Fruit fly (Drosophila melanogaster): ENCODE measurements around the gene RagA-B.

Gene RagA-B

DNA sequence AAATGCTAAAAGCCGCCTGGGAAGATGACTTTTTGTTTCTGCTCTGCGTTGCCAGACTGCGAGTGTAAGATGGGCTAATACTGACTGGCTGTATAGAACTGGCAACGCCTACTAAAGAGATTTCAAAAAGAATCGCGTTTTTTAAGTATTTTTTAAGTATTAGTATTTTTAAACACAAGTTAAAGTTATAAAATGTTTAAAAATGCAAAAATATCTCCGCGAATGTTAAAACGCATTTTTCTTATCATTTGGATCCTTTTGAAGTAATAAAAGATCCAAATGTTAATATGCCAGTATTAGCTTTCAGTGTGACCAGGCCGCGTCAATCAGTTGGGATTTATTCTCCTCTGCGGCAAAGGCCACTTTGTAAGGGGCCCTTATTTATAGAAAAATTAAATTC is 22.0 kb upstream of the RagA-B start, which contains the start of the genes Prosbeta3 and Iru:
TSS of gene Prosbeta3 (minus strand) at position 98 of the 400 bp plus-strand sequence.
TSS of gene Iru (plus strand) at position 328 of the 400 bp plus-strand sequence.
- TF ChIP-seq Taf1 (GFP tag; IDR thresholded peaks at IDR 0.05) = no peak
- peak; percentile 72 for TF ChIP-seq YL-1 (GFP tag; optimal IDR thresholded peaks at IDR 0.05)
- peak; percentile 90 for TF ChIP-seq Sin3A (optimal IDR thresholded peaks at IDR 0.05)
- peak; percentile 61 for TF ChIP-seq CG33213 (GFP tag; optimal IDR thresholded peaks at IDR 0.05)
- peak; percentile 31; the same call in 1 of the 2 replicates for TF ChIP-seq amos (GFP tag; IDR thresholded peaks at IDR 0.05; ENCODE audit: partially characterized antibody)
- TF ChIP-seq mirr (GFP tag; optimal IDR thresholded peaks at IDR 0.05) = no peak
- peak; percentile 8 for TF ChIP-seq grau (tag; optimal IDR thresholded peaks at IDR 0.05)
- TF ChIP-seq stc (GFP tag; IDR thresholded peaks at IDR 0.05) = no peak
- no peak for TF ChIP-seq CG1602 (GFP tag; optimal IDR thresholded peaks at IDR 0.05)
- TF ChIP-seq CG5180 (GFP tag; optimal IDR thresholded peaks at IDR 0.05) = no peak
- peak; percentile 79 for TF ChIP-seq hkb (optimal IDR thresholded peaks at IDR 0.05)
- TF ChIP-seq hkb (GFP tag; IDR thresholded peaks at IDR 0.05) = no peak
- peak; percentile 12 for TF ChIP-seq CG12391 (tag; optimal IDR thresholded peaks at IDR 0.05)
- TF ChIP-seq CG9797 (GFP tag; optimal IDR thresholded peaks at IDR 0.05) = peak; percentile 91
- TF ChIP-seq CG5245 (GFP tag; optimal IDR thresholded peaks at IDR 0.05) = no peak
- no peak for TF ChIP-seq CG18619 (GFP tag; optimal IDR thresholded peaks at IDR 0.05)
- TF ChIP-seq CG14710 (tag; optimal IDR thresholded peaks at IDR 0.05) = peak; percentile 68
- TF ChIP-seq jing (GFP tag; optimal IDR thresholded peaks at IDR 0.05) = no peak
- TF ChIP-seq CG15601 (tag; optimal IDR thresholded peaks at IDR 0.05) = peak; percentile 17
- peak; percentile 42 for TF ChIP-seq CG17829 (tag; optimal IDR thresholded peaks at IDR 0.05)
- TF ChIP-seq CG12299 (tag; optimal IDR thresholded peaks at IDR 0.05) = peak; percentile 9
- no peak for TF ChIP-seq CG10462 (GFP tag; optimal IDR thresholded peaks at IDR 0.05)
- peak in 1 of 2 experiments; percentile 85 for TF ChIP-seq tll (GFP tag; optimal IDR thresholded peaks at IDR 0.05)
- TF ChIP-seq Elba2 (GFP tag; optimal IDR thresholded peaks at IDR 0.05) = peak; percentile 61
- peak; percentile 45 for TF ChIP-seq Ets97D (GFP tag; optimal IDR thresholded peaks at IDR 0.05)
- TF ChIP-seq ranshi (GFP tag; IDR thresholded peaks at IDR 0.05) = no peak
- no peak for TF ChIP-seq onecut (GFP tag; IDR thresholded peaks at IDR 0.05)
- no peak for TF ChIP-seq nerfin-2 (GFP tag; IDR thresholded peaks at IDR 0.05; ENCODE audit: partially characterized antibody)
- TF ChIP-seq ken (GFP tag; IDR thresholded peaks at IDR 0.05) = no peak
- TF ChIP-seq hb (GFP tag; IDR thresholded peaks at IDR 0.05; ENCODE audit: partially characterized antibody) = no peak
- TF ChIP-seq mld (GFP tag; IDR thresholded peaks at IDR 0.05; ENCODE audit: partially characterized antibody) = no peak
- peak; percentile 75 for TF ChIP-seq MBD-R2 (GFP tag; IDR thresholded peaks at IDR 0.05)
- TF ChIP-seq Ets65A (GFP tag) = peak; percentile 45
- peak; percentile 13 for TF ChIP-seq Nf-YC (tag; optimal IDR thresholded peaks at IDR 0.05)
- TF ChIP-seq Poxn (GFP tag; IDR thresholded peaks at IDR 0.05) = no peak
- TF ChIP-seq Abd-B (GFP tag; optimal IDR thresholded peaks at IDR 0.05) = peak; percentile 0
- no peak for TF ChIP-seq al (GFP tag; IDR thresholded peaks at IDR 0.05)
- TF ChIP-seq CG10267 (tag; optimal IDR thresholded peaks at IDR 0.05) = peak; percentile 40
- TF ChIP-seq Optix (GFP tag; IDR thresholded peaks at IDR 0.05) = no peak
- TF ChIP-seq tx (GFP tag; optimal IDR thresholded peaks at IDR 0.05) = no peak
- peak; percentile 56 for TF ChIP-seq phol (tag; optimal IDR thresholded peaks at IDR 0.05)
- TF ChIP-seq nmo (GFP tag; optimal IDR thresholded peaks at IDR 0.05) = peak; percentile 66
- peak in 1 of 2 experiments; percentile 1 for TF ChIP-seq dpn (GFP tag; optimal IDR thresholded peaks at IDR 0.05)
- TF ChIP-seq E2f2 (GFP tag; IDR thresholded peaks at IDR 0.05) = peak; percentile 66
- no peak for TF ChIP-seq CG14441 (GFP tag; IDR thresholded peaks at IDR 0.05)
- TF ChIP-seq jumu (GFP tag; optimal IDR thresholded peaks at IDR 0.05) = no peak
- peak in 1 of 3 experiments; percentile 13 for TF ChIP-seq Stat92E (GFP tag; optimal IDR thresholded peaks at IDR 0.05)
- TF ChIP-seq CG12659 (GFP tag; optimal IDR thresholded peaks at IDR 0.05) = peak; percentile 81
- TF ChIP-seq CG2116 (GFP tag; optimal IDR thresholded peaks at IDR 0.05) = peak; percentile 27
- TF ChIP-seq CoRest (tag; optimal IDR thresholded peaks at IDR 0.05) = peak; percentile 38
- TF ChIP-seq Med (GFP tag) = peak; percentile 83
